Worm (Caenorhabditis elegans) whole organism, early embryonic: Measurements from ENCODE around the gene set-4.

Experiments
- flt-1 ChIP-seq: fragments of 200-800 bp; sonication (Bioruptor generic); IDR thresholded peaks from 2 replicates; pipeline ENCODE4 v1.3.6; 2022; ENCODE audit warnings: missing genetic modification characterization, missing compliant biosample characterization
- tra-4 ChIP-seq: sonication (generic microtip); optimal IDR thresholded peaks from 2 replicates; lab custom pipeline; 2017; ENCODE audit warnings: missing genetic modification characterization, missing compliant biosample characterization

DNA sequence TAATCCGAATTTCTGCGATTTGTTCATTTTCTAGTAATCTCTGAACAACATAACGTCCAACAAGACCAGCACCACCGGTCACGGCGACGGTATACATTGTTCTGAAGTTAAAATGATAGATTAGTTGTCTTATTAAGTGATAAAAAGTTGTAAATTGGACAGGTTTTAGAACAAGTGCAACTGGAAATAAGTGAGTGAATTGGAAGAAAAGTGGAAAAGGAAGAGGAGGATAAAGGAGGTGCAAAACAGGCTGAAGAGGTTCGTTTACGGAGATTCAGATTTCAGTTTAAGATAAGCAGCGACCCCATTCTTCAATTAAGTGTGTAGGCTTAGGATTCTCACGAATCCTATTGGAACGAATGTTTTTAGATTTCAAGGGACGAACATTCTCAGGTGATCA lies 27.8 kb upstream of the set-4 start, which contains the start of gene C32D5.12:
- no peak for TF ChIP-seq tra-4 (tag; lab: Kevin White, UChicago)
- no peak for TF ChIP-seq flt-1
